Worm (Caenorhabditis elegans) whole organism, late embryonic: ENCODE data around the gene acs-7.

Source experiments
- F13H6.1 ChIP-seq: sonication (generic microtip); optimal IDR thresholded peaks from 2 replicates; lab custom pipeline; 2016; ENCODE audit warnings: missing genetic modification characterization, missing compliant biosample characterization
- K02D7.2 ChIP-seq: sonication (generic microtip); optimal IDR thresholded peaks from 2 replicates; lab custom pipeline; 2017; ENCODE audit warnings: mild to moderate bottlenecking, missing genetic modification characterization, missing compliant biosample characterization
- K09A11.1 ChIP-seq: sonication (generic microtip); optimal IDR thresholded peaks from 2 replicates; lab custom pipeline; 2017; ENCODE audit warnings: antibody characterized with exemption, mild to moderate bottlenecking, missing genetic modification characterization, missing compliant biosample characterization; ENCODE audit not compliant: insufficient read depth
- ahr-1 ChIP-seq: sonication (generic microtip); optimal IDR thresholded peaks from 2 replicates; lab custom pipeline; 2016; ENCODE audit warnings: missing genetic modification characterization, missing compliant biosample characterization
- ama-1 ChIP-seq: fragments of 150-350 bp; optimal IDR thresholded peaks from 2 replicates; lab custom pipeline; 2014
- ceh-2 ChIP-seq: sonication (generic microtip); optimal IDR thresholded peaks from 2 replicates; lab custom pipeline; 2016; ENCODE audit warnings: missing genotype, missing genetic modification characterization, missing compliant biosample characterization
- ceh-22 ChIP-seq: sonication (generic microtip); optimal IDR thresholded peaks from 2 replicates; lab custom pipeline; 2017; ENCODE audit warnings: missing biosample characterization, missing genetic modification characterization
- ceh-30 ChIP-seq: fragments of 150-350 bp; optimal IDR thresholded peaks from 2 replicates; lab custom pipeline; 2014; ENCODE audit warnings: missing biosample characterization, missing genetic modification characterization
- ceh-34 ChIP-seq: sonication (generic microtip); optimal IDR thresholded peaks from 2 replicates; lab custom pipeline; 2016; ENCODE audit warnings: mild to moderate bottlenecking, missing genetic modification characterization, missing compliant biosample characterization
- elt-2 ChIP-seq: sonication (generic microtip); optimal IDR thresholded peaks from 2 replicates; lab custom pipeline; 2016; ENCODE audit warnings: missing genetic modification reagents, missing genetic modification characterization, missing compliant biosample characterization
- fkh-10 ChIP-seq: fragments of 150-350 bp; optimal IDR thresholded peaks from 2 replicates; lab custom pipeline; 2014; ENCODE audit warnings: missing biosample characterization, missing genetic modification reagents, missing genetic modification characterization
- fkh-6 ChIP-seq: sonication (generic microtip); optimal IDR thresholded peaks from 2 replicates; lab custom pipeline; 2016; ENCODE audit warnings: missing genetic modification characterization, missing compliant biosample characterization
- gmeb-2 ChIP-seq: sonication (generic microtip); optimal IDR thresholded peaks from 2 replicates; lab custom pipeline; 2016; ENCODE audit warnings: missing genetic modification characterization, inconsistent platforms, missing compliant biosample characterization
- hlh-30 ChIP-seq: sonication (generic microtip); optimal IDR thresholded peaks from 2 replicates; lab custom pipeline; 2017; ENCODE audit warnings: antibody characterized with exemption, missing genetic modification characterization, missing compliant biosample characterization; ENCODE audit not compliant: insufficient read depth
- lin-11 ChIP-seq: fragments of 200-800 bp; sonication (Bioruptor generic); optimal IDR thresholded peaks from 2 replicates; lab custom pipeline; 2018; ENCODE audit warnings: mild to moderate bottlenecking, missing genetic modification characterization, missing compliant biosample characterization
- nfya-1 ChIP-seq: sonication (generic microtip); optimal IDR thresholded peaks from 2 replicates; lab custom pipeline; 2017; ENCODE audit warnings: missing genetic modification characterization, mild to moderate bottlenecking, missing compliant biosample characterization, antibody characterized with exemption, moderate library complexity
- pax-1 ChIP-seq: fragments of 150-350 bp; optimal IDR thresholded peaks from 2 replicates; lab custom pipeline; 2014; ENCODE audit warnings: missing biosample characterization, missing genetic modification characterization
- ref-2 ChIP-seq: sonication (generic microtip); optimal IDR thresholded peaks from 2 replicates; lab custom pipeline; 2016; ENCODE audit warnings: missing genetic modification characterization, missing compliant biosample characterization
- sdc-2 ChIP-seq: sonication (generic microtip); optimal IDR thresholded peaks from 2 replicates; lab custom pipeline; 2016; ENCODE audit warnings: missing genotype, missing genetic modification characterization, missing compliant biosample characterization
- sox-4 ChIP-seq: sonication (generic microtip); optimal IDR thresholded peaks from 2 replicates; lab custom pipeline; 2017; ENCODE audit warnings: mild to moderate bottlenecking, missing genetic modification characterization, inconsistent platforms, missing compliant biosample characterization
- tbx-2 ChIP-seq: sonication (generic microtip); optimal IDR thresholded peaks from 2 replicates; lab custom pipeline; 2016; ENCODE audit warnings: missing genetic modification characterization, missing compliant biosample characterization
- tbx-7 ChIP-seq: sonication (generic microtip); optimal IDR thresholded peaks from 2 replicates; lab custom pipeline; 2016; ENCODE audit warnings: missing genotype, missing genetic modification characterization, missing compliant biosample characterization
- ttx-3 ChIP-seq: sonication (generic microtip); optimal IDR thresholded peaks from 2 replicates; lab custom pipeline; 2016; ENCODE audit warnings: missing genetic modification reagents, missing genetic modification characterization, missing compliant biosample characterization
- unc-3 ChIP-seq, 2 experiments: fragments of 200-800 bp in 1 of 2; sonication (Bioruptor generic) in 1 of 2; sonication (generic microtip) in 1 of 2; conservative IDR thresholded peaks in 1 of 2; optimal IDR thresholded peaks in 1 of 2; 2 replicates each; pipeline versions ENCODE4 v1.3.6 to Lab custom; 2016 to 2022; ENCODE audit warnings: missing compliant biosample characterization in 2 of 2, missing genetic modification characterization in 2 of 2, missing genetic modification reagents in 1 of 2
- unc-55 ChIP-seq: sonication (generic microtip); optimal IDR thresholded peaks from 2 replicates; lab custom pipeline; 2017; ENCODE audit warnings: missing biosample characterization, missing genetic modification reagents, missing genetic modification characterization
- unc-86 ChIP-seq: sonication (generic microtip); optimal IDR thresholded peaks from 2 replicates; lab custom pipeline; 2016; ENCODE audit warnings: missing genetic modification characterization, missing compliant biosample characterization
- ztf-16 ChIP-seq: sonication (generic microtip); optimal IDR thresholded peaks from 2 replicates; lab custom pipeline; 2017; ENCODE audit warnings: missing genetic modification characterization, missing compliant biosample characterization

Gene acs-7

DNA sequence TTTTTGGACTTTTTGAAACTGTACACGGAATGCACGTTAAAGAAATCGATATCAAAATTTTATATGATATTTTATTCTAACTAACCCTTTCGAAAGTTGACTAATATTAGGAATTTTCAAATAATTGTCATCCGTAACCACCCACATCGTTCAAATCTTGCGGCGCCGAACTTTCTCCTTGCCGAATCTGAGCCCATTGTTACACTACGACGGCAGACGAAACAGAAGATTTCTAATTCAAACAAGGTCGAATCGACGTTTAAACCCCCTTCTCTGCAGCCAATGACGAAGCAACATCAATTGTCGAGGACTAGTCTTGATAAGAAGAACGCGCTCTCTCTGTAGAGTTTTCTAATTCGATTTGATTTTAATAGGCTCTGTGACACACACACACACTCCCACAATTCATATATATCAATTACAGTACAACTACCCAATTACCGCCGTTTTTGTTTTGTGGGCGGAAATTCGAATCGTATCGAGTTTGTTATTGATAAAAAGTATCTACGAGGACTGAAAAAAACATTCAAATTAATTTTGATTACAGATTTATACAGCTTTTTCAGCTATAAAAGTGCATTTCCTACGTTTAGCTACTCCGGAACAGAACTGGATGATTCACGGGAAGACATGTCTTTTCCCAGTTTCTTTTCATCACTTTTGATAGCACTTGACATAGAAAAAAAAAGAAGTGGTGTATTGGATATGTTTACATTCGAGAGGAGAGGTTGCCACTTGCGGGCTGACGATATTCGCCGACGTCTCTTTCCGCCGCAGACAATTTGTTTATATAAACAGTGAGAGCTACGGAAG lies 7.3 kb upstream of the acs-7 start:
- peak; percentile 14 for TF ChIP-seq nfya-1 (tag; lab: Kevin White, UChicago)
- TF ChIP-seq pax-1 (tag; lab: Kevin White, UChicago), result peak; percentile 23
- TF ChIP-seq F13H6.1, result no peak
- peak; percentile 31 for TF ChIP-seq tbx-2
- TF ChIP-seq ceh-34 (tag; lab: Kevin White, UChicago), result peak; percentile 47
- no peak for TF ChIP-seq sdc-2 (tag; lab: Kevin White, UChicago)
- TF ChIP-seq ceh-22 (tag; lab: Kevin White, UChicago), result peak; percentile 9
- TF ChIP-seq, all 69 proteins: peak for 5

DNA sequence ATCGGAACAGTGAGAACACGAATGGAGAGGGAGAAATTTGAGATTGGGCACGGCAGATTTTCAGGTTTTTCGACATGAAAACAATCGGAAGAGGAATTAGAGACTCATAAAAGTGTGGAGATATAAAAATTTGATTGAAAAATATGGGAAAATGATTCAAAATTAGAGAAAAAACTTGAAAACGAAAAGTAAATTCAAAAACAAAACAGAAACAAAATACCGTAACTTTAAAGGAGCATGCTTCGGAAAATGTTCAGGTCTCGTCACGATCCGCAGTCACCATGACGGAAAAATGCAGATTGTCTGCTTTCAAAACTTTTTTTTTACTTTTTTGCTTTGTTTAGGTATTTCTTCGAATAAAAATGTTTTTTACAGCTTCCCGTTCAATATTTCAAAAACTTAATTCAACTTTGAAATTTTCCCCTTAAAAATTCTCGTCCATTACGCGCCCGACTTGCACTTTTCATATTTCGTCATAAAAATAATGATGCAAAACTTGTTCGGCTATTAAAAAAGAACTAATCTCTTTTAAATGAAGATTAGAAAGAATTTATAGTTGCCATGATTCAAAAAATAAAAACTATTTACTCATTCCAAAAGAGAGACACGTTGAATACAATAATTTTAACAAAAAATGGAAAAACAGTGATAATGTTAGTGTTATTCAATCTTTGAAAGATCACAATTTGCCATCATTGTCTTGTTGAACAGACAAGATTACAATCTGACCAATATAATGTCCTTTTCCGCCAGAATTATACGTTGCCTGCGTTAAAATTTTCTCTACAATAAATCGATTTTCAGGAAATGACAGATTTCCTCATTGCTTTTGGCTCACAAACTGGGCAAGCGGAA lies 6.4 kb upstream of the acs-7 start, which contains the start of gene mtrr-1:
Gene mtrr-1, plus strand, starts transcription at position 805 of the 855 bp plus-strand sequence.
- TF ChIP-seq ceh-2 (tag; lab: Kevin White, UChicago), result no peak
- no peak for TF ChIP-seq gmeb-2
- TF ChIP-seq ama-1 (lab: Kevin White, UChicago), result peak; percentile 64

DNA sequence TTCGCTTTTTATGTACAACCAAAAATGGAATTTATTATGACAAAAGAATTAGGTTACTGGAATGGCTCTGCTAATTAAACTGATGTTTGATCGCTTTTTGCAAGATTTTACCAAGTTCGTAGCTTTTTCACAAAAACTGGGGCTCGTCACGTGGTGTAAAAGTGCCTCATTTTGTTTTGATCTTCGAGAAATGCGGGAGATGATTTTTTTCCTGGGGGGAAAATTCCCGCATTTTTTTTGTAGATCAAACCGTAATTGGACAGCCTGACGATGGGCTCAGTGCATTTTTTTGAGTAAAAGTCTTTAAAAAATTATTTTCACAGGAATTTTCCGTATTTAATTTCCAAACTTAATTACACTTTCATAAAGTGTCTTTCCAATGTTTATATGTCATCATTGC lies 2.7 kb upstream of the acs-7 start:
- TF ChIP-seq unc-86 (tag; lab: Kevin White, UChicago), result no peak
- no peak for TF ChIP-seq lin-11
- no peak for TF ChIP-seq fkh-6 (tag; lab: Kevin White, UChicago)
- TF ChIP-seq sdc-2 (tag; lab: Kevin White, UChicago), result no peak
- no peak for TF ChIP-seq elt-2 (tag; lab: Kevin White, UChicago)
- TF ChIP-seq fkh-10 (GFP tag; lab: Kevin White, UChicago), result no peak
- TF ChIP-seq ceh-2 (tag; lab: Kevin White, UChicago), result no peak
- no peak for TF ChIP-seq sox-4 (tag; lab: Kevin White, UChicago)
- no peak for TF ChIP-seq tbx-7
- no peak for TF ChIP-seq ceh-30 (tag; lab: Kevin White, UChicago)
- TF ChIP-seq unc-3 (GFP tag; conservative IDR thresholded peaks at IDR 0.05; lab: Robert Waterston, UW), result no peak
- TF ChIP-seq unc-3 (tag; optimal IDR thresholded peaks at IDR 0.05; lab: Kevin White, UChicago), result no peak

DNA sequence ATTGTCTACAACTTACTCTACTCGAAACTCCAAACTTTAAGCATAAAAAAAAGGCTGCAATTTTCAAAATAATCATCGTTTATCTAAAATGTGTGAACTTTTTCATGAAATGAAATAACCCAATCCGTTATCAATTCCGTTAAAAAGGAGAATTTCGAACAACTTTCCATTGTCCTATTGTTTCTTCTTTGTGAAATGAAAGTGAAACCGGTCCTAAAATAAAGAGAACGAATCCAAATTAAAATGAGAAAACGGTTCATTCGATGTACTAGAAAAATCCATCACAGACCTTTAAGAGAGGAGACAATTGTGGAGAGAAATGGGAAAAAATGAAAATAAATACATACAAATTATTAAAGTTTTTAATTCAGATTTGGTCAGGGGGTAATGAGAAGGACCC lies 3.9 kb downstream of the acs-7 start, which contains the start of gene C01G6.9:
Gene C01G6.9, minus strand, starts transcription at position 141 of the 400 bp plus-strand sequence.
- no peak for TF ChIP-seq ref-2 (tag; lab: Kevin White, UChicago)
- TF ChIP-seq, all 69 proteins: peak for 0

DNA sequence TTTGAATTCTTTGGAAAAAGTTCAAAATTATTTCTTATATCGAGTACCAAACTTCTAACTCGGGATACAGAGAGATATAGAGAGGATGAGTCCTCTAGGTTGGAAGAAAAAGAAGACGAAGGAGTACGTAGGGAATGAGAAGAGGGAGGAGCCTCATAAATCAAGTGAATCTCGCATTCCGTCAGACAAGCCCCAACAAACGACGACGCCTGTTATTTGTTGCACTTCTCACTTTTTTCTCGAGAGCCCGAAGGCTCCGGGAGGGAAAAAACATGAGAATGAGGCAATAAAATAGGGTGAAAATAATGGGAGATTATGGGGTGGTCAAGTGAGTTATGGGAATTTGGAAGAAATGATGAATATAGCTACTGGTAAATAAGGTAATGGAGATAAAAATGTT lies 7.9 kb downstream of the acs-7 start:
- no peak for TF ChIP-seq tbx-7
- TF ChIP-seq K09A11.1 (tag; lab: Kevin White, UChicago), result no peak
- no peak for TF ChIP-seq ahr-1
- TF ChIP-seq lin-11, result no peak
- TF ChIP-seq unc-55, result peak; percentile 45

ce11 chrII:9301065-9301464 lies 9.2 kb downstream of the acs-7 start:
- TF ChIP-seq unc-55 (peak; percentile 13), ttx-3 (tag; lab: Kevin White, UChicago) (no peak), ceh-2 (tag; lab: Kevin White, UChicago) (no peak), ceh-22 (tag; lab: Kevin White, UChicago) (no peak), elt-2 (tag; lab: Kevin White, UChicago) (peak; percentile 90), ceh-34 (tag; lab: Kevin White, UChicago) (no peak)

- no peak for TF ChIP-seq ztf-16 (tag; lab: Kevin White, UChicago)
- TF ChIP-seq tbx-2, result no peak
- TF ChIP-seq F13H6.1, result no peak
- no peak for TF ChIP-seq hlh-30 (tag; lab: Kevin White, UChicago)
- no peak for TF ChIP-seq gmeb-2
- no peak for TF ChIP-seq nfya-1 (tag; lab: Kevin White, UChicago)
- no peak for TF ChIP-seq K02D7.2 (tag; lab: Kevin White, UChicago)
Measured at ce11 chrII:9303545-9303944, 11.7 kb downstream of the acs-7 start.
